Worm (Caenorhabditis elegans) whole organism, L2 larva: ENCODE data around the gene gcy-3.

Experiments used
- C34F6.9 ChIP-seq: fragments of 150-350 bp; optimal IDR thresholded peaks from 2 replicates; lab custom pipeline; 2014; ENCODE audit warnings: missing biosample characterization, missing genetic modification characterization
- F13H6.1 ChIP-seq: sonication (generic microtip); optimal IDR thresholded peaks from 2 replicates; lab custom pipeline; 2016; ENCODE audit warnings: missing genetic modification characterization, missing compliant biosample characterization
- R02D3.7 ChIP-seq: fragments of 150-350 bp; optimal IDR thresholded peaks from 2 replicates; lab custom pipeline; 2014; ENCODE audit warnings: missing biosample characterization, missing genetic modification characterization
- Y55F3AM.14 ChIP-seq: fragments of 200-800 bp; sonication (Bioruptor generic); optimal IDR thresholded peaks from 2 replicates; lab custom pipeline; 2018; ENCODE audit warnings: mild to moderate bottlenecking, missing genetic modification characterization, missing compliant biosample characterization
- ZK546.5 ChIP-seq: sonication (generic microtip); optimal IDR thresholded peaks from 2 replicates; lab custom pipeline; 2017; ENCODE audit warnings: missing biosample characterization, missing genetic modification characterization
- alr-1 ChIP-seq: fragments of 150-350 bp; optimal IDR thresholded peaks from 2 replicates; lab custom pipeline; 2014; ENCODE audit warnings: missing biosample characterization, missing genetic modification characterization
- aly-2 ChIP-seq: fragments of 150-350 bp; optimal IDR thresholded peaks from 2 replicates; lab custom pipeline; 2014; ENCODE audit warnings: missing biosample characterization, missing genetic modification characterization
- ama-1 ChIP-seq: fragments of 150-350 bp; optimal IDR thresholded peaks from 2 replicates; lab custom pipeline; 2018; ENCODE audit warnings: inconsistent platforms
- blmp-1 ChIP-seq: sonication (generic microtip); optimal IDR thresholded peaks from 2 replicates; lab custom pipeline; 2017; ENCODE audit warnings: missing genetic modification characterization, mild to moderate bottlenecking, missing compliant biosample characterization, antibody characterized with exemption, moderate library complexity; ENCODE audit not compliant: insufficient read depth
- ceh-16 ChIP-seq: fragments of 150-350 bp; optimal IDR thresholded peaks from 2 replicates; lab custom pipeline; 2014; ENCODE audit warnings: missing biosample characterization, missing genetic modification characterization
- ceh-82 ChIP-seq: fragments of 150-350 bp; optimal IDR thresholded peaks from 2 replicates; lab custom pipeline; 2014; ENCODE audit warnings: missing biosample characterization, missing genetic modification characterization
- crh-2 ChIP-seq: sonication (generic microtip); optimal IDR thresholded peaks from 2 replicates; lab custom pipeline; 2017; ENCODE audit warnings: missing biosample characterization, missing genetic modification characterization
- dmd-4 ChIP-seq: sonication (generic microtip); optimal IDR thresholded peaks from 2 replicates; lab custom pipeline; 2017; ENCODE audit warnings: missing biosample characterization, missing genetic modification characterization
- elt-1 ChIP-seq: fragments of 150-350 bp; optimal IDR thresholded peaks from 2 replicates; lab custom pipeline; 2014; ENCODE audit warnings: missing biosample characterization, missing genetic modification characterization
- elt-3 ChIP-seq: sonication (generic microtip); optimal IDR thresholded peaks from 2 replicates; lab custom pipeline; 2017; ENCODE audit warnings: missing biosample characterization, missing genetic modification characterization
- fos-1 ChIP-seq: fragments of 150-350 bp; optimal IDR thresholded peaks from 2 replicates; lab custom pipeline; 2014; ENCODE audit warnings: missing biosample characterization, missing genetic modification characterization
- gmeb-1 ChIP-seq: fragments of 150-350 bp; optimal IDR thresholded peaks from 2 replicates; lab custom pipeline; 2014; ENCODE audit warnings: missing biosample characterization, missing genetic modification characterization
- lin-11 ChIP-seq: fragments of 150-350 bp; sonication (generic microtip); optimal IDR thresholded peaks from 2 replicates; lab custom pipeline; 2014; ENCODE audit warnings: missing biosample characterization, missing genetic modification characterization, inconsistent platforms, mixed read lengths
- lin-13 ChIP-seq: fragments of 150-350 bp; optimal IDR thresholded peaks from 2 replicates; lab custom pipeline; 2014; ENCODE audit warnings: missing biosample characterization, missing genetic modification reagents, missing genetic modification characterization
- lin-39 ChIP-seq: fragments of 150-350 bp; optimal IDR thresholded peaks from 2 replicates; lab custom pipeline; 2014; ENCODE audit warnings: missing biosample characterization, missing genetic modification reagents, missing genetic modification characterization
- lsy-2 ChIP-seq, 2 experiments: fragments of 150-350 bp in 1 of 2; sonication (generic microtip) in 1 of 2; optimal IDR thresholded peaks; 2 replicates each; lab custom pipeline; 2014 to 2017; ENCODE audit warnings: missing biosample characterization in 2 of 2, missing genetic modification characterization in 2 of 2
- mab-5 ChIP-seq: fragments of 150-350 bp; optimal IDR thresholded peaks from 2 replicates; lab custom pipeline; 2014; ENCODE audit warnings: missing biosample characterization, missing genetic modification characterization
- mbf-1 ChIP-seq: sonication (generic microtip); optimal IDR thresholded peaks from 2 replicates; lab custom pipeline; 2017; ENCODE audit warnings: missing biosample characterization, missing genetic modification characterization
- nhr-10 ChIP-seq: sonication (generic microtip); optimal IDR thresholded peaks from 2 replicates; lab custom pipeline; 2017; ENCODE audit warnings: missing biosample characterization, missing genetic modification characterization
- nhr-11 ChIP-seq: fragments of 150-350 bp; optimal IDR thresholded peaks from 2 replicates; lab custom pipeline; 2014; ENCODE audit warnings: missing biosample characterization, missing genetic modification characterization
- nhr-12 ChIP-seq: fragments of 150-350 bp; optimal IDR thresholded peaks from 2 replicates; lab custom pipeline; 2014; ENCODE audit warnings: missing biosample characterization, missing genetic modification characterization
- nhr-129 ChIP-seq: fragments of 150-350 bp; optimal IDR thresholded peaks from 2 replicates; lab custom pipeline; 2014; ENCODE audit warnings: missing biosample characterization, missing genetic modification characterization
- nhr-21 ChIP-seq: fragments of 150-350 bp; optimal IDR thresholded peaks from 2 replicates; lab custom pipeline; 2014; ENCODE audit warnings: missing biosample characterization, missing genetic modification characterization
- nhr-25 ChIP-seq: fragments of 150-350 bp; sonication (generic microtip); optimal IDR thresholded peaks from 3 replicates; lab custom pipeline; 2014; ENCODE audit warnings: missing biosample characterization, missing genetic modification characterization
- nhr-6 ChIP-seq: fragments of 150-350 bp; optimal IDR thresholded peaks from 2 replicates; lab custom pipeline; 2014; ENCODE audit warnings: missing biosample characterization, missing genetic modification characterization
- nhr-77 ChIP-seq: fragments of 150-350 bp; optimal IDR thresholded peaks from 2 replicates; lab custom pipeline; 2014; ENCODE audit warnings: missing biosample characterization, missing genetic modification characterization
- peb-1 ChIP-seq: fragments of 150-350 bp; optimal IDR thresholded peaks from 2 replicates; lab custom pipeline; 2014; ENCODE audit warnings: missing biosample characterization, missing genetic modification characterization
- sem-4 ChIP-seq: fragments of 150-350 bp; optimal IDR thresholded peaks from 2 replicates; lab custom pipeline; 2014; ENCODE audit warnings: missing biosample characterization, missing genetic modification reagents, missing genetic modification characterization
- skn-1 ChIP-seq: sonication (generic microtip); optimal IDR thresholded peaks from 2 replicates; lab custom pipeline; 2017; ENCODE audit warnings: missing biosample characterization, missing genetic modification characterization
- sma-3 ChIP-seq: sonication (generic microtip); optimal IDR thresholded peaks from 2 replicates; lab custom pipeline; 2016; ENCODE audit warnings: missing genetic modification reagents, missing genetic modification characterization, missing compliant biosample characterization
- sma-9 ChIP-seq, 2 experiments: fragments of 150-350 bp in 1 of 2; sonication (generic microtip) in 1 of 2; optimal IDR thresholded peaks; 2 replicates each; lab custom pipeline; 2014 to 2016; ENCODE audit warnings: missing genetic modification characterization in 2 of 2, mild to moderate bottlenecking in 1 of 2, missing biosample characterization in 1 of 2, missing compliant biosample characterization in 1 of 2, missing genetic modification reagents in 1 of 2, moderate library complexity in 1 of 2
- snpc-4 ChIP-seq: fragments of 150-350 bp; optimal IDR thresholded peaks from 2 replicates; lab custom pipeline; 2014; ENCODE audit warnings: missing biosample characterization, missing genetic modification characterization
- unc-39 ChIP-seq: fragments of 150-350 bp; optimal IDR thresholded peaks from 2 replicates; lab custom pipeline; 2014; ENCODE audit warnings: missing biosample characterization, missing genetic modification characterization
- unc-55 ChIP-seq: fragments of 150-350 bp; sonication (generic microtip); optimal IDR thresholded peaks from 3 replicates; lab custom pipeline; 2014; ENCODE audit warnings: missing biosample characterization, missing genetic modification reagents, missing genetic modification characterization
- unc-62 ChIP-seq: fragments of 150-350 bp; optimal IDR thresholded peaks from 2 replicates; lab custom pipeline; 2014; ENCODE audit warnings: missing biosample characterization, missing genetic modification reagents, missing genetic modification characterization
- zag-1 ChIP-seq: fragments of 150-350 bp; optimal IDR thresholded peaks from 2 replicates; lab custom pipeline; 2014; ENCODE audit warnings: missing biosample characterization, missing genetic modification characterization
- ztf-4 ChIP-seq: fragments of 150-350 bp; optimal IDR thresholded peaks from 2 replicates; lab custom pipeline; 2014; ENCODE audit warnings: missing biosample characterization, missing genetic modification characterization

Gene gcy-3

ce11 chrII:9498589-9498988, 8.5 kb downstream of the gcy-3 start:
- TF ChIP-seq sem-4 (tag; lab: Kevin White, UChicago) (no peak), unc-55 (GFP tag; lab: Kevin White, UChicago) (no peak), nhr-129 (tag; lab: Kevin White, UChicago) (no peak), nhr-77 (no peak), ZK546.5 (tag; lab: Kevin White, UChicago) (no peak), nhr-12 (tag; lab: Kevin White, UChicago) (no peak), sma-9 (GFP tag; optimal IDR thresholded peaks at IDR 0.05; lab: Kevin White, UChicago) (peak; percentile 13), sma-9 (tag; optimal IDR thresholded peaks at IDR 0.05; lab: Kevin White, UChicago) (no peak), fos-1 (peak; percentile 38), skn-1 (no peak), aly-2 (no peak), sma-3 (GFP tag; lab: Kevin White, UChicago) (no peak), nhr-25 (no peak), gmeb-1 (tag; lab: Kevin White, UChicago) (peak; percentile 23), unc-62 (GFP tag; lab: Kevin White, UChicago) (no peak)

ce11 chrII:9497309-9497708, 9.8 kb downstream of the gcy-3 start:
- TF ChIP-seq crh-2 (tag; lab: Kevin White, UChicago) (peak; percentile 43), unc-55 (GFP tag; lab: Kevin White, UChicago) (peak; percentile 67), ZK546.5 (tag; lab: Kevin White, UChicago) (no peak), C34F6.9 (peak; percentile 40), aly-2 (no peak), gmeb-1 (tag; lab: Kevin White, UChicago) (no peak), alr-1 (no peak), mab-5 (tag; lab: Kevin White, UChicago) (no peak), skn-1 (no peak), Y55F3AM.14 (GFP tag; lab: Kevin White, UChicago) (no peak), mbf-1 (no peak), peb-1 (tag; lab: Kevin White, UChicago) (no peak), zag-1 (tag; lab: Kevin White, UChicago) (peak; percentile 29), snpc-4 (tag; lab: Kevin White, UChicago) (no peak), sem-4 (tag; lab: Kevin White, UChicago) (peak; percentile 41), lin-11 (tag; lab: Kevin White, UChicago) (no peak), elt-1 (tag; lab: Kevin White, UChicago) (no peak), unc-39 (tag; lab: Kevin White, UChicago) (no peak), sma-9 (GFP tag; optimal IDR thresholded peaks at IDR 0.05; lab: Kevin White, UChicago) (peak; percentile 29), sma-9 (tag; optimal IDR thresholded peaks at IDR 0.05; lab: Kevin White, UChicago) (no peak), nhr-21 (tag; lab: Kevin White, UChicago) (no peak), lin-39 (no peak), nhr-25 (no peak), lsy-2 (tag; optimal IDR thresholded peaks at IDR 0.05; lab: Kevin White, UChicago) (peak in 1 of 2 experiments; percentile 34), fos-1 (no peak), elt-3 (tag; lab: Kevin White, UChicago) (no peak), nhr-11 (tag; lab: Kevin White, UChicago) (no peak), nhr-129 (tag; lab: Kevin White, UChicago) (peak; percentile 25), nhr-6 (tag; lab: Kevin White, UChicago) (no peak), lin-13 (no peak), nhr-10 (no peak), ama-1 (lab: Kevin White, UChicago) (no peak)
- TF ChIP-seq, all 48 proteins: peak for 8

ce11 chrII:9493242-9494058, 13.6 kb downstream of the gcy-3 start:
- TF ChIP-seq dmd-4 (no peak), elt-1 (tag; lab: Kevin White, UChicago) (no peak), ZK546.5 (tag; lab: Kevin White, UChicago) (no peak), sma-3 (GFP tag; lab: Kevin White, UChicago) (peak; percentile 30), snpc-4 (tag; lab: Kevin White, UChicago) (no peak), elt-3 (tag; lab: Kevin White, UChicago) (no peak), ztf-4 (no peak), sem-4 (tag; lab: Kevin White, UChicago) (no peak), gmeb-1 (tag; lab: Kevin White, UChicago) (no peak), unc-39 (tag; lab: Kevin White, UChicago) (no peak), nhr-129 (tag; lab: Kevin White, UChicago) (peak; percentile 10), skn-1 (no peak), nhr-10 (no peak), alr-1 (no peak), nhr-12 (tag; lab: Kevin White, UChicago) (no peak), unc-62 (GFP tag; lab: Kevin White, UChicago) (no peak), crh-2 (tag; lab: Kevin White, UChicago) (peak; percentile 21), F13H6.1 (tag; lab: Kevin White, UChicago) (no peak), C34F6.9 (no peak), lin-39 (no peak), nhr-77 (no peak), R02D3.7 (tag; lab: Kevin White, UChicago) (no peak), blmp-1 (tag; lab: Kevin White, UChicago) (no peak), nhr-21 (tag; lab: Kevin White, UChicago) (no peak), nhr-6 (tag; lab: Kevin White, UChicago) (no peak), unc-55 (GFP tag; lab: Kevin White, UChicago) (no peak), ceh-82 (tag; lab: Kevin White, UChicago) (no peak), sma-9 (GFP tag; optimal IDR thresholded peaks at IDR 0.05; lab: Kevin White, UChicago) (peak; percentile 61), sma-9 (tag; optimal IDR thresholded peaks at IDR 0.05; lab: Kevin White, UChicago) (no peak), nhr-25 (peak; percentile 49), nhr-11 (tag; lab: Kevin White, UChicago) (no peak), mbf-1 (no peak), Y55F3AM.14 (GFP tag; lab: Kevin White, UChicago) (no peak), ceh-16 (no peak), peb-1 (tag; lab: Kevin White, UChicago) (no peak)
